Worm (Caenorhabditis elegans) whole organism, L3 larva: ENCODE measurements around the gene C29E4.17.

Experiments
- R02D3.7 ChIP-seq: fragments of 150-350 bp; optimal IDR thresholded peaks from 2 replicates; lab custom pipeline; 2014; ENCODE audit warnings: missing biosample characterization, missing genetic modification characterization
- ZK546.5 ChIP-seq: sonication (generic microtip); optimal IDR thresholded peaks from 2 replicates; lab custom pipeline; 2017; ENCODE audit warnings: missing biosample characterization, missing genetic modification characterization
- ama-1 ChIP-seq: fragments of 150-350 bp; optimal IDR thresholded peaks from 2 replicates; lab custom pipeline; 2018
- ceh-16 ChIP-seq: sonication (generic microtip); optimal IDR thresholded peaks from 2 replicates; lab custom pipeline; 2017; ENCODE audit warnings: missing biosample characterization, missing genetic modification characterization
- ceh-28 ChIP-seq: fragments of 150-350 bp; optimal IDR thresholded peaks from 2 replicates; lab custom pipeline; 2014; ENCODE audit warnings: missing biosample characterization, missing genetic modification reagents, missing genetic modification characterization
- ceh-82 ChIP-seq: fragments of 150-350 bp; optimal IDR thresholded peaks from 2 replicates; lab custom pipeline; 2014; ENCODE audit warnings: missing biosample characterization, missing genetic modification characterization
- ceh-9 ChIP-seq: sonication (generic microtip); optimal IDR thresholded peaks from 2 replicates; lab custom pipeline; 2018; ENCODE audit warnings: missing biosample characterization, missing genetic modification characterization
- daf-12 ChIP-seq: fragments of 150-350 bp; optimal IDR thresholded peaks from 2 replicates; lab custom pipeline; 2014; ENCODE audit warnings: missing biosample characterization, missing genetic modification reagents, missing genetic modification characterization
- egl-5 ChIP-seq: fragments of 150-350 bp; optimal IDR thresholded peaks from 2 replicates; lab custom pipeline; 2017; ENCODE audit warnings: missing biosample characterization, missing genetic modification reagents, missing genetic modification characterization, inconsistent platforms
- elt-3 ChIP-seq, 3 experiments: fragments of 150-350 bp in 1 of 3; sonication (generic microtip) in 2 of 3; optimal IDR thresholded peaks; 2 replicates in 2 of 3; 4 replicates in 1 of 3; lab custom pipeline; 2014 to 2017; ENCODE audit warnings: missing biosample characterization in 3 of 3, missing genetic modification characterization in 3 of 3
- eor-1 ChIP-seq, 2 experiments: fragments of 150-350 bp; optimal IDR thresholded peaks; 2 replicates each; lab custom pipeline; 2014 to 2018; ENCODE audit warnings: missing biosample characterization in 2 of 2, missing genetic modification characterization in 2 of 2
- fkh-10 ChIP-seq: sonication (generic microtip); optimal IDR thresholded peaks from 2 replicates; lab custom pipeline; 2017; ENCODE audit warnings: missing biosample characterization, missing genetic modification reagents, missing genetic modification characterization
- fkh-2 ChIP-seq: fragments of 150-350 bp; optimal IDR thresholded peaks from 2 replicates; lab custom pipeline; 2014; ENCODE audit warnings: missing biosample characterization, missing genetic modification reagents, missing genetic modification characterization
- hmg-11 ChIP-seq: sonication (generic microtip); optimal IDR thresholded peaks from 2 replicates; lab custom pipeline; 2016; ENCODE audit warnings: missing genetic modification characterization, missing compliant biosample characterization
- jun-1 ChIP-seq: fragments of 150-350 bp; optimal IDR thresholded peaks from 2 replicates; lab custom pipeline; 2014; ENCODE audit warnings: missing biosample characterization, missing genetic modification reagents, missing genetic modification characterization
- mdl-1 ChIP-seq: fragments of 150-350 bp; optimal IDR thresholded peaks from 2 replicates; lab custom pipeline; 2014; ENCODE audit warnings: missing biosample characterization, missing genetic modification characterization
- mml-1 ChIP-seq: fragments of 150-350 bp; sonication (generic microtip); optimal IDR thresholded peaks from 3 replicates; lab custom pipeline; 2014; ENCODE audit warnings: missing biosample characterization, missing genetic modification characterization
- nfya-1 ChIP-seq: sonication (generic microtip); optimal IDR thresholded peaks from 2 replicates; lab custom pipeline; 2017; ENCODE audit warnings: missing genetic modification characterization, mild to moderate bottlenecking, missing compliant biosample characterization, antibody characterized with exemption, moderate library complexity; ENCODE audit not compliant: insufficient read depth
- nhr-11 ChIP-seq: fragments of 150-350 bp; optimal IDR thresholded peaks from 2 replicates; lab custom pipeline; 2014; ENCODE audit warnings: missing biosample characterization, missing genetic modification characterization
- nhr-237 ChIP-seq: fragments of 150-350 bp; optimal IDR thresholded peaks from 2 replicates; lab custom pipeline; 2014; ENCODE audit warnings: missing biosample characterization, missing genetic modification characterization
- nhr-25 ChIP-seq: sonication (generic microtip); optimal IDR thresholded peaks from 2 replicates; lab custom pipeline; 2017; ENCODE audit warnings: missing biosample characterization, missing genetic modification characterization
- nhr-28 ChIP-seq: fragments of 150-350 bp; optimal IDR thresholded peaks from 2 replicates; lab custom pipeline; 2014; ENCODE audit warnings: missing biosample characterization, missing genetic modification characterization
- nhr-43 ChIP-seq: sonication (generic microtip); optimal IDR thresholded peaks from 2 replicates; lab custom pipeline; 2016; ENCODE audit warnings: mild to moderate bottlenecking, missing genetic modification characterization, missing compliant biosample characterization; ENCODE audit not compliant: poor library complexity, severe bottlenecking
- pha-4 ChIP-seq: fragments of 150-350 bp; optimal IDR thresholded peaks from 2 replicates; lab custom pipeline; 2014; ENCODE audit warnings: missing biosample characterization, missing genetic modification reagents, missing genetic modification characterization
- pqm-1 ChIP-seq: fragments of 150-350 bp; optimal IDR thresholded peaks from 2 replicates; lab custom pipeline; 2017; ENCODE audit warnings: missing biosample characterization, missing genetic modification characterization, inconsistent platforms
- sea-2 ChIP-seq: fragments of 150-350 bp; sonication (generic microtip); optimal IDR thresholded peaks from 4 replicates; lab custom pipeline; 2014; ENCODE audit warnings: missing biosample characterization, missing genetic modification reagents, missing genetic modification characterization
- skn-1 ChIP-seq: fragments of 150-350 bp; optimal IDR thresholded peaks from 2 replicates; lab custom pipeline; 2014; ENCODE audit warnings: missing biosample characterization, missing genetic modification characterization
- snpc-4 ChIP-seq: fragments of 150-350 bp; optimal IDR thresholded peaks from 2 replicates; lab custom pipeline; 2014; ENCODE audit warnings: missing biosample characterization, missing genetic modification characterization
- tbx-2 ChIP-seq: sonication (generic microtip); optimal IDR thresholded peaks from 2 replicates; lab custom pipeline; 2016; ENCODE audit warnings: mild to moderate bottlenecking, missing genetic modification characterization, missing compliant biosample characterization
- unc-62 ChIP-seq: fragments of 150-350 bp; sonication (generic microtip); optimal IDR thresholded peaks from 4 replicates; lab custom pipeline; 2014; ENCODE audit warnings: missing biosample characterization, missing genetic modification reagents, missing genetic modification characterization
- zag-1 ChIP-seq: fragments of 150-350 bp; optimal IDR thresholded peaks from 2 replicates; lab custom pipeline; 2014; ENCODE audit warnings: missing biosample characterization, missing genetic modification characterization
- ztf-11 ChIP-seq: fragments of 150-350 bp; optimal IDR thresholded peaks from 2 replicates; lab custom pipeline; 2014; ENCODE audit warnings: missing biosample characterization, missing genetic modification characterization
- ztf-4 ChIP-seq: fragments of 150-350 bp; optimal IDR thresholded peaks from 2 replicates; lab custom pipeline; 2014; ENCODE audit warnings: missing biosample characterization, missing genetic modification characterization

C29E4.17 gene

ce11 chrIII:7891573-7892306 is 30.6 kb upstream of the C29E4.17 start, which contains the start of the genes ZK688.5 and fahd-1 (continued):
- TF ChIP-seq daf-12 (tag; lab: Kevin White, UChicago) (no peak), R02D3.7 (tag; lab: Kevin White, UChicago) (peak; percentile 34), fkh-10 (GFP tag; lab: Kevin White, UChicago) (no peak), snpc-4 (peak; percentile 47), ztf-11 (no peak), nhr-25 (tag; lab: Kevin White, UChicago) (peak; percentile 91), ceh-9 (tag; lab: Kevin White, UChicago) (no peak), mml-1 (tag; lab: Kevin White, UChicago) (no peak), ceh-16 (tag; lab: Kevin White, UChicago) (no peak), nhr-237 (tag; lab: Kevin White, UChicago) (no peak), mdl-1 (tag; lab: Kevin White, UChicago) (peak; percentile 51), ceh-28 (tag; lab: Kevin White, UChicago) (peak; percentile 66), zag-1 (no peak), eor-1 (tag; optimal IDR thresholded peaks at IDR 0.05; lab: Kevin White, UChicago) (no peak), nhr-28 (tag; lab: Kevin White, UChicago) (no peak), ama-1 (lab: Kevin White, UChicago) (peak; percentile 56), tbx-2 (tag; lab: Kevin White, UChicago) (no peak), fkh-2 (tag; lab: Kevin White, UChicago) (no peak), pha-4 (peak; percentile 80)

ce11 chrIII:7892333-7892732 is 30.0 kb upstream of the C29E4.17 start:
- TF ChIP-seq snpc-4 (no peak), pha-4 (peak; percentile 68), nhr-43 (tag; lab: Kevin White, UChicago) (no peak), ZK546.5 (tag; lab: Kevin White, UChicago) (no peak)

- TF ChIP-seq nfya-1 (tag; lab: Kevin White, UChicago), result peak; percentile 7
- TF ChIP-seq nhr-43 (tag; lab: Kevin White, UChicago), result no peak
- TF ChIP-seq fkh-10 (GFP tag; lab: Kevin White, UChicago), result no peak
Observed at ce11 chrIII:7893224-7893623, 29.1 kb upstream of the C29E4.17 start.

- TF ChIP-seq ceh-82 (tag; lab: Kevin White, UChicago) (no peak), eor-1 (tag; optimal IDR thresholded peaks at IDR 0.05; lab: Kevin White, UChicago) (no peak), skn-1 (tag; lab: Kevin White, UChicago) (no peak), tbx-2 (tag; lab: Kevin White, UChicago) (no peak), unc-62 (GFP tag; lab: Kevin White, UChicago) (no peak), pha-4 (no peak), nhr-11 (tag; lab: Kevin White, UChicago) (no peak)
Observed at ce11 chrIII:7894724-7895123, 27.6 kb upstream of the C29E4.17 start, which contains the start of gene ZK688.4. Gene ZK688.4, plus strand, starts transcription at chrIII:7895024.

ce11 chrIII:7896925-7897324 is 25.4 kb upstream of the C29E4.17 start, which contains the start of gene ZK688.10:
Gene ZK688.10, minus strand, starts transcription at chrIII:7897025.
- TF ChIP-seq eor-1 (tag; optimal IDR thresholded peaks at IDR 0.05; lab: Kevin White, UChicago), result no peak
- no peak for TF ChIP-seq pha-4
- TF ChIP-seq daf-12 (tag; lab: Kevin White, UChicago), result no peak
- no peak for TF ChIP-seq elt-3 (tag; optimal IDR thresholded peaks at IDR 0.05; lab: Kevin White, UChicago)
- no peak for TF ChIP-seq pqm-1 (tag; lab: Kevin White, UChicago)
- no peak for TF ChIP-seq ZK546.5 (tag; lab: Kevin White, UChicago)
- no peak for TF ChIP-seq nhr-25 (tag; lab: Kevin White, UChicago)
- TF ChIP-seq sea-2 (GFP tag; lab: Kevin White, UChicago), result no peak
- TF ChIP-seq ztf-4 (tag; lab: Kevin White, UChicago), result no peak
- TF ChIP-seq nfya-1 (tag; lab: Kevin White, UChicago), result no peak
- TF ChIP-seq hmg-11, result no peak
- TF ChIP-seq egl-5, result no peak
- TF ChIP-seq ceh-28 (tag; lab: Kevin White, UChicago), result no peak
- no peak for TF ChIP-seq nhr-28 (tag; lab: Kevin White, UChicago)
- no peak for TF ChIP-seq ama-1 (lab: Kevin White, UChicago)
- no peak for TF ChIP-seq nhr-11 (tag; lab: Kevin White, UChicago)
- TF ChIP-seq jun-1 (tag; lab: Kevin White, UChicago), result no peak
- no peak for TF ChIP-seq unc-62 (GFP tag; lab: Kevin White, UChicago)
- no peak for TF ChIP-seq nhr-237 (tag; lab: Kevin White, UChicago)
